Fruit fly (Drosophila melanogaster): ENCODE data around the gene Spn77Bc.

The Spn77Bc gene

dm6 chr3L:20306142-20306541 lies 36.3 kb upstream of the Spn77Bc start, which contains the start of gene CG32225:
TSS of gene CG32225 (minus strand) at chr3L:20306283.
- TF ChIP-seq pad (GFP tag; optimal IDR thresholded peaks at IDR 0.05) (no peak), cnc (optimal IDR thresholded peaks at IDR 0.05) (no peak), CG14711 (tag; optimal IDR thresholded peaks at IDR 0.05) (no peak), Clk (GFP tag; optimal IDR thresholded peaks at IDR 0.05) (no peak), kay (GFP tag; ENCODE audit: borderline replicate concordance) (no peak), CG5204 (GFP tag; optimal IDR thresholded peaks at IDR 0.05) (no peak), CG7045 (GFP tag; optimal IDR thresholded peaks at IDR 0.05) (no peak), bab1 (GFP tag; optimal IDR thresholded peaks at IDR 0.05) (no peak), CG7101 (tag; optimal IDR thresholded peaks at IDR 0.05) (no peak), CG11617 (GFP tag; optimal IDR thresholded peaks at IDR 0.05) (no peak), toe (GFP tag; optimal IDR thresholded peaks at IDR 0.05) (no peak), Hr96 (GFP tag; optimal IDR thresholded peaks at IDR 0.05) (no peak), Crg-1 (GFP tag; optimal IDR thresholded peaks at IDR 0.05) (no peak), Mnt (GFP tag; optimal IDR thresholded peaks at IDR 0.05) (no peak), CG33017 (tag; optimal IDR thresholded peaks at IDR 0.05) (no peak), CG12768 (GFP tag; optimal IDR thresholded peaks at IDR 0.05) (no peak), cic (GFP tag; optimal IDR thresholded peaks at IDR 0.05) (no peak), ovo (GFP tag; optimal IDR thresholded peaks at IDR 0.05) (no peak), CG1620 (GFP tag; optimal IDR thresholded peaks at IDR 0.05) (no peak)

- TF ChIP-seq Clk (GFP tag; optimal IDR thresholded peaks at IDR 0.05) (no peak), tj (GFP tag; optimal IDR thresholded peaks at IDR 0.05) (no peak), Crg-1 (GFP tag; optimal IDR thresholded peaks at IDR 0.05) (no peak), CG1620 (GFP tag; optimal IDR thresholded peaks at IDR 0.05) (no peak), CG12768 (GFP tag; optimal IDR thresholded peaks at IDR 0.05) (no peak), Mnt (GFP tag; optimal IDR thresholded peaks at IDR 0.05) (no peak), cnc (optimal IDR thresholded peaks at IDR 0.05) (no peak), pad (GFP tag; optimal IDR thresholded peaks at IDR 0.05) (no peak), CG7045 (GFP tag; optimal IDR thresholded peaks at IDR 0.05) (no peak), CG14711 (tag; optimal IDR thresholded peaks at IDR 0.05) (no peak)
Observed at dm6 chr3L:20309354-20309753, 33.1 kb upstream of the Spn77Bc start, which contains the start of gene polo. TSS of gene polo (plus strand) at chr3L:20309654.

DNA sequence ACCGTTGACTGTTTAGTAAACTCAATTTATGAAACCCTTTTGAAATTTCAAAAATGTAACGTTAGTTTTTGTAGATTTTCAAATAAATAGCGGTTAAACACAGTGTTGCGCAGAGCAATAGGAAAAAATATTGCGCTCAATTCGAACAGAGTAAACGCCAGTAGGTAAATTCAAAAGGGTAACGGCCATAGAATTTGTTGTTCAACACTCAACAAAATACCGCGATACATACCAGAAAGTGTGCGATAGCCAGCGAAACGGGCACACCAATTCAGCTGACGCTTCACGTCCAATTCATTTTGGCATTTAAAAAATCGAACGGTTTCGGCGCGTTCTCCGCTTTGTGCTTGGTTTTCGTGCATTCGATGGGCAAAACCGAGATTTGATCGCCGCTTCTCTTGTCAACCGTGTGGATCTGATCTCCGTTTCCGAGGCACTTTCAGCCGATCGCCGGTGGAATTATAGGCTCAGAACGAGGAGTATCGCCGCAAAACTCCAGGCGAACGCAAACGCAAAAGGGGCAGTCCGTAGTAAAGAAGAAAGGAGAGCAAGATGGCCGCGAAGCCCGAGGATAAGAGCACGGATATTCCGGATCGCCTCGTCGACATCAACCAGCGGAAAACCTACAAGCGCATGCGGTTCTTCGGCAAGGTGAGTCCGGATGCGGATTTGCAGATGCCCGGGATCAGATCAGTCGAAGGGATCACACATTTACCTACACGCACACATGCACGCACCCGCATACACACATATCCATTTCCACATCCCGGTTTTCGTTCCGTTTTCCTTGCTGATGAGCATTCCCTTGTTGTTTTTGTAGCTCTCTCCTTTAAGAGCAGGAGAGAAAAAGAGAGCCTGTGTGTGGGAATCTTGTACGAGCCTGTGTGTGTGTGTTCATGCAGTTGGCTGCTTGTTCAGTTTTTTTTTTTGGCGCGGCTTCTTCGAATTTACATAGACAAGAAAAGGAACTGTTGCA lies 32.4 kb upstream of the Spn77Bc start:
- TF ChIP-seq cic (GFP tag; optimal IDR thresholded peaks at IDR 0.05) (no peak), pad (GFP tag; optimal IDR thresholded peaks at IDR 0.05) (peak; percentile 68), CG1620 (GFP tag; optimal IDR thresholded peaks at IDR 0.05) (peak; percentile 77), CG14711 (tag; optimal IDR thresholded peaks at IDR 0.05) (peak; percentile 44), CG11617 (GFP tag; optimal IDR thresholded peaks at IDR 0.05) (no peak), Mnt (GFP tag; optimal IDR thresholded peaks at IDR 0.05) (peak; percentile 20), CG7045 (GFP tag; optimal IDR thresholded peaks at IDR 0.05) (no peak), toe (GFP tag; optimal IDR thresholded peaks at IDR 0.05) (no peak), ovo (GFP tag; optimal IDR thresholded peaks at IDR 0.05) (peak; percentile 5), CG12768 (GFP tag; optimal IDR thresholded peaks at IDR 0.05) (no peak), tj (GFP tag; optimal IDR thresholded peaks at IDR 0.05) (no peak), CG5204 (GFP tag; optimal IDR thresholded peaks at IDR 0.05) (no peak), cnc (optimal IDR thresholded peaks at IDR 0.05) (no peak), kay (GFP tag; ENCODE audit: borderline replicate concordance) (no peak), CG33017 (tag; optimal IDR thresholded peaks at IDR 0.05) (no peak), Clk (GFP tag; optimal IDR thresholded peaks at IDR 0.05) (no peak), Crg-1 (GFP tag; optimal IDR thresholded peaks at IDR 0.05) (peak; percentile 73), bab1 (GFP tag; optimal IDR thresholded peaks at IDR 0.05) (peak; percentile 66), Hr96 (GFP tag; optimal IDR thresholded peaks at IDR 0.05) (no peak), CG7101 (tag; optimal IDR thresholded peaks at IDR 0.05) (peak; percentile 53)

dm6 chr3L:20313469-20313868 lies 29.0 kb upstream of the Spn77Bc start, which contains the start of gene alphaSnap:
TSS of gene alphaSnap (plus strand) at chr3L:20313632.
- peak; percentile 43 for TF ChIP-seq bab1 (GFP tag; optimal IDR thresholded peaks at IDR 0.05)
- TF ChIP-seq tj (GFP tag; optimal IDR thresholded peaks at IDR 0.05), result peak; percentile 6
- TF ChIP-seq toe (GFP tag; optimal IDR thresholded peaks at IDR 0.05), result peak; percentile 15
- no peak for TF ChIP-seq cic (GFP tag; optimal IDR thresholded peaks at IDR 0.05)
- peak; percentile 63 for TF ChIP-seq Crg-1 (GFP tag; optimal IDR thresholded peaks at IDR 0.05)
- TF ChIP-seq CG11617 (GFP tag; optimal IDR thresholded peaks at IDR 0.05), result no peak
- TF ChIP-seq CG1620 (GFP tag; optimal IDR thresholded peaks at IDR 0.05), result peak; percentile 71
- no peak for TF ChIP-seq CG33017 (tag; optimal IDR thresholded peaks at IDR 0.05)
- no peak for TF ChIP-seq CG12768 (GFP tag; optimal IDR thresholded peaks at IDR 0.05)
- TF ChIP-seq pad (GFP tag; optimal IDR thresholded peaks at IDR 0.05), result peak; percentile 18
- TF ChIP-seq Clk (GFP tag; optimal IDR thresholded peaks at IDR 0.05), result no peak
- peak; percentile 43 for TF ChIP-seq CG14711 (tag; optimal IDR thresholded peaks at IDR 0.05)
- TF ChIP-seq Hr96 (GFP tag; optimal IDR thresholded peaks at IDR 0.05), result peak; percentile 29
- TF ChIP-seq CG7101 (tag; optimal IDR thresholded peaks at IDR 0.05), result peak; percentile 45
- TF ChIP-seq CG5204 (GFP tag; optimal IDR thresholded peaks at IDR 0.05), result no peak
- peak; percentile 15 for TF ChIP-seq ovo (GFP tag; optimal IDR thresholded peaks at IDR 0.05)
- TF ChIP-seq Mnt (GFP tag; optimal IDR thresholded peaks at IDR 0.05), result peak; percentile 29
- no peak for TF ChIP-seq CG7045 (GFP tag; optimal IDR thresholded peaks at IDR 0.05)
- TF ChIP-seq kay (GFP tag; ENCODE audit: borderline replicate concordance), result no peak
- TF ChIP-seq cnc (optimal IDR thresholded peaks at IDR 0.05), result no peak

DNA sequence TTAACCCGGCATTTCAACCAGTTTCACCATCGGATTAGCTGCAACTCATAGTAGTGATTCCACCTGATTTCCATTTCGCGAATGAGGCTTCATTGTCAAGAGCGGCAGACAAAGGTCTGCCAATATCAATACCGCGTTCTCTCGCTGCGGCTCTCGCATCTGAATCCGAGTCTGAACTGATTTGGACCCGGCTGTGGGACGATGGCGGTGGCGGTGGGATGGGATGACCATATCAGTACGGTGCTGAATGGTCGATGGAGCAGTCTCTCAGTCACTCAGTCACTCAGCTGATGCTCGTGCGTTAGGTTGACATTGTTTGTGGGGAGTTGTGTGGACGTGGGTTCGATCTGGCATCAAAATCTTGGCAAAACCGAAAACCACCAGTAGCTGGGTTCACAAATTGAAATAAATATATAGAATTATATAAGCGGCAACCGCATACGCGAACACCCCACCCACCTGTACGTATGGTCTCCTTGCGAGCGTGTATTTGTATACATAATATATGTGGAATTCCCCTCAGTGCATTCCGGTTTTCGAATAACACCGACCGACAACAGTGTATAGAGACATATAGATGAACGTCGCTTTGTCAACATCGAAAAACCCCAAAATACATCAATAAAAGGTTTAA lies 25.4 kb upstream of the Spn77Bc start, which contains the start of gene Spn77Ba:
Spn77Ba (plus strand) TSS at position 235 of the 634 bp plus-strand sequence.
- no peak for TF ChIP-seq CG5204 (GFP tag; optimal IDR thresholded peaks at IDR 0.05)
- no peak for TF ChIP-seq pad (GFP tag; optimal IDR thresholded peaks at IDR 0.05)
- no peak for TF ChIP-seq CG1620 (GFP tag; optimal IDR thresholded peaks at IDR 0.05)
- no peak for TF ChIP-seq tj (GFP tag; optimal IDR thresholded peaks at IDR 0.05)
- TF ChIP-seq Mnt (GFP tag; optimal IDR thresholded peaks at IDR 0.05), result peak; percentile 60
- peak; percentile 78 for TF ChIP-seq cic (GFP tag; optimal IDR thresholded peaks at IDR 0.05)
- TF ChIP-seq CG33017 (tag; optimal IDR thresholded peaks at IDR 0.05), result peak; percentile 23
- TF ChIP-seq Hr96 (GFP tag; optimal IDR thresholded peaks at IDR 0.05), result no peak
- TF ChIP-seq CG7101 (tag; optimal IDR thresholded peaks at IDR 0.05), result no peak
- no peak for TF ChIP-seq CG7045 (GFP tag; optimal IDR thresholded peaks at IDR 0.05)
- no peak for TF ChIP-seq Crg-1 (GFP tag; optimal IDR thresholded peaks at IDR 0.05)
- TF ChIP-seq cnc (optimal IDR thresholded peaks at IDR 0.05), result no peak
- no peak for TF ChIP-seq bab1 (GFP tag; optimal IDR thresholded peaks at IDR 0.05)
- TF ChIP-seq Clk (GFP tag; optimal IDR thresholded peaks at IDR 0.05), result no peak
- TF ChIP-seq CG12768 (GFP tag; optimal IDR thresholded peaks at IDR 0.05), result peak; percentile 80
- TF ChIP-seq toe (GFP tag; optimal IDR thresholded peaks at IDR 0.05), result peak; percentile 4
- peak; percentile 64 for TF ChIP-seq kay (GFP tag; ENCODE audit: borderline replicate concordance)
- TF ChIP-seq ovo (GFP tag; optimal IDR thresholded peaks at IDR 0.05), result no peak

All from whole organism, adult.